Worm (Caenorhabditis elegans) whole organism, L1 larva: ENCODE data around the gene slc-17.4.

ENCODE experiments used
- C16A3.4 ChIP-seq: fragments of 150-350 bp; optimal IDR thresholded peaks from 2 replicates; lab custom pipeline; 2014; ENCODE audit warnings: missing biosample characterization, missing genetic modification characterization
- C34B4.2 ChIP-seq: sonication (generic microtip); optimal IDR thresholded peaks from 2 replicates; lab custom pipeline; 2017; ENCODE audit warnings: mild to moderate bottlenecking, missing genetic modification characterization, missing compliant biosample characterization
- aha-1 ChIP-seq: fragments of 150-350 bp; optimal IDR thresholded peaks from 2 replicates; lab custom pipeline; 2014; ENCODE audit warnings: missing biosample characterization, missing genetic modification characterization
- aly-2 ChIP-seq: fragments of 150-350 bp; optimal IDR thresholded peaks from 2 replicates; lab custom pipeline; 2014; ENCODE audit warnings: missing biosample characterization, missing genetic modification characterization
- ces-1 ChIP-seq: fragments of 150-350 bp; optimal IDR thresholded peaks from 2 replicates; lab custom pipeline; 2014; ENCODE audit warnings: missing biosample characterization, missing genetic modification reagents, missing genetic modification characterization
- efl-1 ChIP-seq, 4 experiments: fragments of 150-350 bp; optimal IDR thresholded peaks in 3 of 4; peaks in 1 of 4; 1 replicate in 1 of 4; 2 replicates in 3 of 4; lab custom pipeline; 2014; ENCODE audit warnings: missing biosample characterization in 2 of 4, missing genetic modification characterization in 2 of 4, missing genetic modification reagents in 2 of 4
- egl-13 ChIP-seq: sonication (generic microtip); optimal IDR thresholded peaks from 2 replicates; lab custom pipeline; 2016; ENCODE audit warnings: missing genotype, missing genetic modification reagents, missing genetic modification characterization, missing compliant biosample characterization
- egl-27 ChIP-seq, 2 experiments: fragments of 150-350 bp in 1 of 2; sonication (generic microtip); optimal IDR thresholded peaks; 3 replicates each; lab custom pipeline; 2017 to 2018; ENCODE audit warnings: missing biosample characterization in 2 of 2, missing genetic modification characterization in 2 of 2, missing genetic modification reagents in 2 of 2
- elt-2 ChIP-seq: sonication (generic microtip); optimal IDR thresholded peaks from 2 replicates; lab custom pipeline; 2016; ENCODE audit warnings: missing genetic modification characterization, mild to moderate bottlenecking, inconsistent platforms, missing compliant biosample characterization, missing genetic modification reagents
- fkh-4 ChIP-seq: sonication (generic microtip); optimal IDR thresholded peaks from 2 replicates; lab custom pipeline; 2016; ENCODE audit warnings: missing compliant biosample characterization, missing genetic modification characterization, borderline replicate concordance
- fos-1 ChIP-seq: fragments of 150-350 bp; optimal IDR thresholded peaks from 2 replicates; lab custom pipeline; 2014; ENCODE audit warnings: missing biosample characterization, missing genetic modification characterization
- hpl-2 ChIP-seq: fragments of 150-350 bp; optimal IDR thresholded peaks from 2 replicates; lab custom pipeline; 2014; ENCODE audit warnings: missing biosample characterization, missing genetic modification reagents, missing genetic modification characterization
- jun-1 ChIP-seq: fragments of 150-350 bp; optimal IDR thresholded peaks from 2 replicates; lab custom pipeline; 2014; ENCODE audit warnings: missing biosample characterization, missing genetic modification reagents, missing genetic modification characterization
- lin-15B ChIP-seq: fragments of 150-350 bp; sonication (generic microtip); optimal IDR thresholded peaks from 3 replicates; lab custom pipeline; 2014; ENCODE audit warnings: missing biosample characterization, missing genetic modification characterization
- lir-3 ChIP-seq: sonication (generic microtip); optimal IDR thresholded peaks from 2 replicates; lab custom pipeline; 2016; ENCODE audit warnings: mild to moderate bottlenecking, missing genetic modification characterization, moderate library complexity, missing compliant biosample characterization; ENCODE audit not compliant: poor library complexity
- lsy-2 ChIP-seq, 2 experiments: fragments of 150-350 bp; optimal IDR thresholded peaks; 2 replicates each; lab custom pipeline; 2014; ENCODE audit warnings: missing biosample characterization in 2 of 2, missing genetic modification characterization in 2 of 2
- mdl-1 ChIP-seq, 2 experiments: fragments of 150-350 bp; optimal IDR thresholded peaks; 2 replicates each; lab custom pipeline; 2014 to 2017; ENCODE audit warnings: missing biosample characterization in 2 of 2, missing genetic modification characterization in 2 of 2, inconsistent platforms in 1 of 2
- mef-2 ChIP-seq: fragments of 150-350 bp; optimal IDR thresholded peaks from 2 replicates; lab custom pipeline; 2014; ENCODE audit warnings: missing biosample characterization, missing genetic modification characterization
- mep-1 ChIP-seq: fragments of 150-350 bp; optimal IDR thresholded peaks from 2 replicates; lab custom pipeline; 2014; ENCODE audit warnings: missing biosample characterization, missing genetic modification characterization
- nhr-20 ChIP-seq: sonication (generic microtip); optimal IDR thresholded peaks from 2 replicates; lab custom pipeline; 2016; ENCODE audit warnings: mild to moderate bottlenecking, missing genetic modification characterization, missing compliant biosample characterization
- nhr-237 ChIP-seq: fragments of 150-350 bp; optimal IDR thresholded peaks from 2 replicates; lab custom pipeline; 2014; ENCODE audit warnings: missing biosample characterization, missing genetic modification characterization
- nhr-47 ChIP-seq: sonication (generic microtip); optimal IDR thresholded peaks from 2 replicates; lab custom pipeline; 2016; ENCODE audit warnings: mild to moderate bottlenecking, missing genetic modification characterization, moderate library complexity, missing compliant biosample characterization
- nhr-71 ChIP-seq: sonication (generic microtip); optimal IDR thresholded peaks from 2 replicates; lab custom pipeline; 2016; ENCODE audit warnings: mild to moderate bottlenecking, missing genetic modification characterization, moderate library complexity, missing compliant biosample characterization
- nhr-77 ChIP-seq: fragments of 150-350 bp; optimal IDR thresholded peaks from 2 replicates; lab custom pipeline; 2014; ENCODE audit warnings: missing biosample characterization, missing genetic modification characterization
- pqm-1 ChIP-seq: sonication (generic microtip); optimal IDR thresholded peaks from 3 replicates; lab custom pipeline; 2017; ENCODE audit warnings: missing biosample characterization, missing genetic modification characterization
- rnt-1 ChIP-seq: sonication (generic microtip); optimal IDR thresholded peaks from 2 replicates; lab custom pipeline; 2016; ENCODE audit warnings: mild to moderate bottlenecking, missing genetic modification characterization, moderate library complexity, missing compliant biosample characterization
- sox-4 ChIP-seq: sonication (generic microtip); optimal IDR thresholded peaks from 2 replicates; lab custom pipeline; 2016; ENCODE audit warnings: missing genetic modification characterization, missing compliant biosample characterization
- sptf-1 ChIP-seq: fragments of 150-350 bp; optimal IDR thresholded peaks from 2 replicates; lab custom pipeline; 2014; ENCODE audit warnings: missing biosample characterization, missing genetic modification characterization
- unc-130 ChIP-seq: fragments of 150-350 bp; optimal IDR thresholded peaks from 2 replicates; lab custom pipeline; 2017; ENCODE audit warnings: missing biosample characterization, missing genetic modification characterization, inconsistent platforms
- unc-98 ChIP-seq: fragments of 200-800 bp; sonication (Bioruptor generic); IDR thresholded peaks from 2 replicates; pipeline ENCODE4 v1.3.6; 2022; ENCODE audit warnings: missing genetic modification characterization, missing compliant biosample characterization
- vab-15 ChIP-seq: sonication (generic microtip); optimal IDR thresholded peaks from 2 replicates; lab custom pipeline; 2017; ENCODE audit warnings: missing genotype, mild to moderate bottlenecking, missing genetic modification characterization, missing compliant biosample characterization
- xbp-1 ChIP-seq: sonication (generic microtip); optimal IDR thresholded peaks from 2 replicates; lab custom pipeline; 2016; ENCODE audit warnings: missing genetic modification characterization, missing compliant biosample characterization
- zag-1 ChIP-seq: fragments of 150-350 bp; optimal IDR thresholded peaks from 2 replicates; lab custom pipeline; 2014; ENCODE audit warnings: missing biosample characterization, missing genetic modification characterization
- ztf-11 ChIP-seq, 2 experiments: sonication (generic microtip); optimal IDR thresholded peaks; 2 replicates each; lab custom pipeline; 2016 to 2017; ENCODE audit warnings: missing genetic modification characterization in 2 of 2, missing biosample characterization in 1 of 2, missing compliant biosample characterization in 1 of 2

Gene slc-17.4

ce11 chrIV:17259310-17259709, 32.2 kb downstream of the slc-17.4 start, which contains the start of gene phyh-1:
phyh-1 (minus strand) TSS chrIV:17259410.
- TF ChIP-seq aly-2 (tag; lab: Kevin White, UChicago) (no peak), nhr-20 (no peak), egl-13 (no peak), egl-27 (tag; optimal IDR thresholded peaks at IDR 0.05; lab: Kevin White, UChicago) (no peak), nhr-77 (tag; lab: Kevin White, UChicago) (no peak), hpl-2 (GFP tag; lab: Kevin White, UChicago) (no peak), nhr-71 (tag; lab: Kevin White, UChicago) (no peak), sptf-1 (tag; lab: Kevin White, UChicago) (no peak), C34B4.2 (tag; lab: Kevin White, UChicago) (no peak)
- TF ChIP-seq, all 84 proteins: peak for 0

ce11 chrIV:17258824-17259223, 32.7 kb downstream of the slc-17.4 start:
- TF ChIP-seq unc-130 (tag; lab: Kevin White, UChicago) (no peak), vab-15 (no peak), rnt-1 (tag; lab: Kevin White, UChicago) (no peak), fkh-4 (tag; lab: Kevin White, UChicago) (no peak), efl-1 (optimal IDR thresholded peaks at IDR 0.05; lab: Kevin White, UChicago) (no peak), efl-1 (GFP tag; optimal IDR thresholded peaks at IDR 0.05 in 1 of 2; lab: Kevin White, UChicago) (peak in 1 of 2 experiments; percentile 50), aha-1 (tag; lab: Kevin White, UChicago) (no peak), pqm-1 (tag; lab: Kevin White, UChicago) (no peak)

- no peak for TF ChIP-seq mdl-1 (tag; optimal IDR thresholded peaks at IDR 0.05; lab: Kevin White, UChicago)
- TF ChIP-seq sptf-1 (tag; lab: Kevin White, UChicago), result no peak
- no peak for TF ChIP-seq jun-1
- no peak for TF ChIP-seq aly-2 (tag; lab: Kevin White, UChicago)
- no peak for TF ChIP-seq hpl-2 (GFP tag; lab: Kevin White, UChicago)
- no peak for TF ChIP-seq ces-1 (GFP tag; lab: Kevin White, UChicago)
- no peak for TF ChIP-seq nhr-237 (tag; lab: Kevin White, UChicago)
- no peak for TF ChIP-seq efl-1 (optimal IDR thresholded peaks at IDR 0.05; lab: Kevin White, UChicago)
- TF ChIP-seq efl-1 (GFP tag; optimal IDR thresholded peaks at IDR 0.05 in 1 of 2; lab: Kevin White, UChicago), result no peak
- TF ChIP-seq fos-1, result no peak
- no peak for TF ChIP-seq mep-1 (tag; lab: Kevin White, UChicago)
- TF ChIP-seq pqm-1 (tag; lab: Kevin White, UChicago), result no peak
- no peak for TF ChIP-seq unc-98 (GFP tag; lab: Robert Waterston, UW)
- TF ChIP-seq, all 84 proteins: peak for 0
These were observed 36.5 kb downstream of the slc-17.4 start, which contains the start of gene gtf-2E1 for ce11 chrIV:17255001-17255400. gtf-2E1 (plus strand) TSS chrIV:17255301.

ce11 chrIV:17253435-17253834, 38.1 kb downstream of the slc-17.4 start:
- TF ChIP-seq unc-130 (tag; lab: Kevin White, UChicago), result no peak
- no peak for TF ChIP-seq zag-1 (tag; lab: Kevin White, UChicago)
- no peak for TF ChIP-seq C16A3.4
- TF ChIP-seq xbp-1 (tag; lab: Kevin White, UChicago), result no peak
- no peak for TF ChIP-seq sox-4 (tag; lab: Kevin White, UChicago)
- no peak for TF ChIP-seq elt-2 (tag; lab: Kevin White, UChicago)
- no peak for TF ChIP-seq egl-13
- TF ChIP-seq lsy-2 (tag; optimal IDR thresholded peaks at IDR 0.05; lab: Kevin White, UChicago), result no peak
- no peak for TF ChIP-seq nhr-47
- no peak for TF ChIP-seq lir-3 (tag; lab: Kevin White, UChicago)
- TF ChIP-seq ztf-11 (tag; optimal IDR thresholded peaks at IDR 0.05; lab: Kevin White, UChicago), result no peak
- TF ChIP-seq mef-2 (tag; lab: Kevin White, UChicago), result no peak
- TF ChIP-seq lin-15B (tag; lab: Kevin White, UChicago), result no peak
